Worm (Caenorhabditis elegans) whole organism, L3 larva: ENCODE data around the gene C06B3.1.

Source experiments
- R02D3.7 ChIP-seq: fragments of 150-350 bp; optimal IDR thresholded peaks from 2 replicates; lab custom pipeline; 2014; ENCODE audit warnings: missing biosample characterization, missing genetic modification characterization
- ZK546.5 ChIP-seq: sonication (generic microtip); optimal IDR thresholded peaks from 2 replicates; lab custom pipeline; 2017; ENCODE audit warnings: missing biosample characterization, missing genetic modification characterization
- ceh-16 ChIP-seq: sonication (generic microtip); optimal IDR thresholded peaks from 2 replicates; lab custom pipeline; 2017; ENCODE audit warnings: missing biosample characterization, missing genetic modification characterization
- ceh-28 ChIP-seq: fragments of 150-350 bp; optimal IDR thresholded peaks from 2 replicates; lab custom pipeline; 2014; ENCODE audit warnings: missing biosample characterization, missing genetic modification reagents, missing genetic modification characterization
- ceh-82 ChIP-seq: fragments of 150-350 bp; optimal IDR thresholded peaks from 2 replicates; lab custom pipeline; 2014; ENCODE audit warnings: missing biosample characterization, missing genetic modification characterization
- egl-27 ChIP-seq: sonication (generic microtip); optimal IDR thresholded peaks from 4 replicates; lab custom pipeline; 2017; ENCODE audit warnings: missing biosample characterization, missing genetic modification reagents, missing genetic modification characterization
- elt-2 ChIP-seq: sonication (generic microtip); optimal IDR thresholded peaks from 2 replicates; lab custom pipeline; 2016; ENCODE audit warnings: missing genetic modification reagents, mild to moderate bottlenecking, missing genetic modification characterization, missing compliant biosample characterization
- eor-1 ChIP-seq, 2 experiments: fragments of 150-350 bp; optimal IDR thresholded peaks; 2 replicates each; lab custom pipeline; 2014 to 2018; ENCODE audit warnings: missing biosample characterization in 2 of 2, missing genetic modification characterization in 2 of 2
- fkh-2 ChIP-seq: fragments of 150-350 bp; optimal IDR thresholded peaks from 2 replicates; lab custom pipeline; 2014; ENCODE audit warnings: missing biosample characterization, missing genetic modification reagents, missing genetic modification characterization
- fos-1 ChIP-seq: fragments of 150-350 bp; optimal IDR thresholded peaks from 2 replicates; lab custom pipeline; 2014; ENCODE audit warnings: missing biosample characterization, missing genetic modification characterization
- jun-1 ChIP-seq: fragments of 150-350 bp; optimal IDR thresholded peaks from 2 replicates; lab custom pipeline; 2014; ENCODE audit warnings: missing biosample characterization, missing genetic modification reagents, missing genetic modification characterization
- lin-15B ChIP-seq: fragments of 150-350 bp; optimal IDR thresholded peaks from 2 replicates; lab custom pipeline; 2014; ENCODE audit warnings: missing biosample characterization, missing genetic modification characterization
- lin-39 ChIP-seq: fragments of 150-350 bp; optimal IDR thresholded peaks from 2 replicates; lab custom pipeline; 2018; ENCODE audit warnings: missing biosample characterization, missing genetic modification reagents, missing genetic modification characterization
- lsy-12 ChIP-seq: sonication (generic microtip); optimal IDR thresholded peaks from 2 replicates; lab custom pipeline; 2016; ENCODE audit warnings: mild to moderate bottlenecking, missing genetic modification characterization, missing compliant biosample characterization
- mdl-1 ChIP-seq: fragments of 150-350 bp; optimal IDR thresholded peaks from 2 replicates; lab custom pipeline; 2014; ENCODE audit warnings: missing biosample characterization, missing genetic modification characterization
- mml-1 ChIP-seq: fragments of 150-350 bp; sonication (generic microtip); optimal IDR thresholded peaks from 3 replicates; lab custom pipeline; 2014; ENCODE audit warnings: missing biosample characterization, missing genetic modification characterization
- nfya-1 ChIP-seq: sonication (generic microtip); optimal IDR thresholded peaks from 2 replicates; lab custom pipeline; 2017; ENCODE audit warnings: missing genetic modification characterization, mild to moderate bottlenecking, missing compliant biosample characterization, antibody characterized with exemption, moderate library complexity; ENCODE audit not compliant: insufficient read depth
- nhr-12 ChIP-seq: fragments of 150-350 bp; optimal IDR thresholded peaks from 2 replicates; lab custom pipeline; 2014; ENCODE audit warnings: missing biosample characterization, missing genetic modification characterization
- nhr-23 ChIP-seq: fragments of 150-350 bp; optimal IDR thresholded peaks from 2 replicates; lab custom pipeline; 2014; ENCODE audit warnings: missing biosample characterization, missing genetic modification reagents, missing genetic modification characterization
- nhr-237 ChIP-seq: fragments of 150-350 bp; optimal IDR thresholded peaks from 2 replicates; lab custom pipeline; 2014; ENCODE audit warnings: missing biosample characterization, missing genetic modification characterization
- nhr-25 ChIP-seq: sonication (generic microtip); optimal IDR thresholded peaks from 2 replicates; lab custom pipeline; 2017; ENCODE audit warnings: missing biosample characterization, missing genetic modification characterization
- nhr-28 ChIP-seq: fragments of 150-350 bp; optimal IDR thresholded peaks from 2 replicates; lab custom pipeline; 2014; ENCODE audit warnings: missing biosample characterization, missing genetic modification characterization
- nhr-43 ChIP-seq: sonication (generic microtip); optimal IDR thresholded peaks from 2 replicates; lab custom pipeline; 2016; ENCODE audit warnings: mild to moderate bottlenecking, missing genetic modification characterization, missing compliant biosample characterization; ENCODE audit not compliant: poor library complexity, severe bottlenecking
- nhr-76 ChIP-seq: fragments of 150-350 bp; sonication (generic microtip); optimal IDR thresholded peaks from 5 replicates; lab custom pipeline; 2014; ENCODE audit warnings: missing biosample characterization, missing genetic modification characterization
- nhr-77 ChIP-seq: fragments of 150-350 bp; optimal IDR thresholded peaks from 2 replicates; lab custom pipeline; 2014; ENCODE audit warnings: missing biosample characterization, missing genetic modification characterization
- pha-4 ChIP-seq: fragments of 150-350 bp; optimal IDR thresholded peaks from 2 replicates; lab custom pipeline; 2014; ENCODE audit warnings: missing biosample characterization, missing genetic modification reagents, missing genetic modification characterization
- pqm-1 ChIP-seq: fragments of 150-350 bp; optimal IDR thresholded peaks from 2 replicates; lab custom pipeline; 2017; ENCODE audit warnings: missing biosample characterization, missing genetic modification characterization, inconsistent platforms
- sea-2 ChIP-seq: fragments of 150-350 bp; sonication (generic microtip); optimal IDR thresholded peaks from 4 replicates; lab custom pipeline; 2014; ENCODE audit warnings: missing biosample characterization, missing genetic modification reagents, missing genetic modification characterization
- skn-1 ChIP-seq: fragments of 150-350 bp; optimal IDR thresholded peaks from 2 replicates; lab custom pipeline; 2014; ENCODE audit warnings: missing biosample characterization, missing genetic modification characterization
- unc-39 ChIP-seq: sonication (generic microtip); optimal IDR thresholded peaks from 4 replicates; lab custom pipeline; 2017; ENCODE audit warnings: missing biosample characterization, missing genetic modification characterization
- zag-1 ChIP-seq: fragments of 150-350 bp; optimal IDR thresholded peaks from 2 replicates; lab custom pipeline; 2014; ENCODE audit warnings: missing biosample characterization, missing genetic modification characterization
- ztf-4 ChIP-seq: fragments of 150-350 bp; optimal IDR thresholded peaks from 2 replicates; lab custom pipeline; 2014; ENCODE audit warnings: missing biosample characterization, missing genetic modification characterization

Gene C06B3.1

ce11 chrV:13902495-13902894 is at the start of gene C06B3.1:
C06B3.1 (plus strand) TSS chrV:13902795.
- TF ChIP-seq ztf-4 (tag; lab: Kevin White, UChicago), result no peak
- no peak for TF ChIP-seq elt-2 (tag; lab: Kevin White, UChicago)
- TF ChIP-seq nfya-1 (tag; lab: Kevin White, UChicago), result no peak
- TF ChIP-seq nhr-76 (tag; lab: Kevin White, UChicago), result no peak
- no peak for TF ChIP-seq nhr-23
- no peak for TF ChIP-seq ceh-82 (tag; lab: Kevin White, UChicago)
- TF ChIP-seq sea-2, result no peak
- no peak for TF ChIP-seq mml-1 (tag; lab: Kevin White, UChicago)
- TF ChIP-seq ZK546.5, result no peak
- TF ChIP-seq skn-1 (tag; lab: Kevin White, UChicago), result no peak
- no peak for TF ChIP-seq nhr-28 (tag; lab: Kevin White, UChicago)
- no peak for TF ChIP-seq fos-1 (tag; lab: Kevin White, UChicago)
- no peak for TF ChIP-seq nhr-77 (tag; lab: Kevin White, UChicago)
- TF ChIP-seq lin-15B (tag; lab: Kevin White, UChicago), result no peak
- no peak for TF ChIP-seq jun-1 (tag; lab: Kevin White, UChicago)
- no peak for TF ChIP-seq ceh-16 (tag; lab: Kevin White, UChicago)
- TF ChIP-seq nhr-43 (tag; lab: Kevin White, UChicago), result no peak
- no peak for TF ChIP-seq pha-4 (tag; lab: Kevin White, UChicago)
- TF ChIP-seq pqm-1 (tag; lab: Kevin White, UChicago), result no peak

ce11 chrV:13854306-13854705 is 48.3 kb upstream of the C06B3.1 start, which contains the start of gene ttr-21:
ttr-21 (minus strand) TSS chrV:13854405.
- TF ChIP-seq zag-1 (tag; lab: Kevin White, UChicago) (no peak), eor-1 (tag; optimal IDR thresholded peaks at IDR 0.05; lab: Kevin White, UChicago) (no peak), pha-4 (tag; lab: Kevin White, UChicago) (peak; percentile 91), nhr-25 (no peak), egl-27 (tag; lab: Kevin White, UChicago) (no peak), nhr-28 (tag; lab: Kevin White, UChicago) (no peak), nhr-237 (tag; lab: Kevin White, UChicago) (no peak)

ce11 chrV:13856376-13856775 is 46.2 kb upstream of the C06B3.1 start, which contains the start of gene srx-134:
srx-134 (minus strand) TSS chrV:13856476.
- TF ChIP-seq ceh-28 (tag; lab: Kevin White, UChicago) (no peak), mdl-1 (tag; lab: Kevin White, UChicago) (no peak), ztf-4 (tag; lab: Kevin White, UChicago) (no peak)

- TF ChIP-seq fkh-2 (tag; lab: Kevin White, UChicago) (no peak), lsy-12 (no peak), nhr-237 (tag; lab: Kevin White, UChicago) (no peak), nhr-25 (no peak), nfya-1 (tag; lab: Kevin White, UChicago) (no peak), R02D3.7 (tag; lab: Kevin White, UChicago) (no peak), mdl-1 (tag; lab: Kevin White, UChicago) (no peak)
Observed at ce11 chrV:13857132-13857531, 45.5 kb upstream of the C06B3.1 start, which contains the start of gene srx-136. srx-136 (plus strand) TSS chrV:13857432.

ce11 chrV:13858906-13859305 is 43.7 kb upstream of the C06B3.1 start, which contains the start of gene srx-135:
srx-135 (plus strand) TSS chrV:13859206.
- TF ChIP-seq nhr-77 (tag; lab: Kevin White, UChicago), result no peak
- TF ChIP-seq ceh-16 (tag; lab: Kevin White, UChicago), result no peak
- no peak for TF ChIP-seq nhr-12

ce11 chrV:13862505-13862904 is 40.1 kb upstream of the C06B3.1 start, which contains the start of gene srx-137:
srx-137 (plus strand) TSS chrV:13862805.
- TF ChIP-seq nhr-77 (tag; lab: Kevin White, UChicago), result no peak
- TF ChIP-seq elt-2 (tag; lab: Kevin White, UChicago), result no peak
- no peak for TF ChIP-seq unc-39 (tag; lab: Kevin White, UChicago)
- TF ChIP-seq lin-39 (tag; lab: Kevin White, UChicago), result no peak
- no peak for TF ChIP-seq mml-1 (tag; lab: Kevin White, UChicago)
